Fruit fly (Drosophila melanogaster) whole organism, embryonic: ENCODE data around the gene neb.
A peak's percentile ranks its signal among the peaks of the same experiment; 100 is the strongest.

Experiments
- CG10366 ChIP-seq: fragments of 200-800 bp; sonication (Bioruptor generic); IDR thresholded peaks from 2 replicates; pipeline ENCODE4 v1.3.6; 2022; ENCODE audit warnings: missing biosample characterization, missing genetic modification characterization
- CG11398 ChIP-seq: fragments of 200-800 bp; sonication (Bioruptor generic); optimal IDR thresholded peaks from 2 replicates; lab custom pipeline; 2016; ENCODE audit warnings: missing biosample characterization, missing genetic modification characterization
- CG11560 ChIP-seq: fragments of 200-800 bp; sonication (Bioruptor generic); IDR thresholded peaks from 3 replicates; pipeline ENCODE4 v1.3.6; 2022; ENCODE audit warnings: missing biosample characterization, missing genetic modification characterization
- CG18011 ChIP-seq: fragments of 200-800 bp; sonication (Bioruptor generic); optimal IDR thresholded peaks from 2 replicates; lab custom pipeline; 2017; ENCODE audit warnings: missing biosample characterization, missing genetic modification characterization, mild to moderate bottlenecking, moderate library complexity, missing genotype
- CG30020 ChIP-seq: fragments of 200-800 bp; optimal IDR thresholded peaks from 2 replicates; lab custom pipeline; 2019; ENCODE audit warnings: missing biosample characterization, mild to moderate bottlenecking, missing genetic modification characterization, moderate library complexity
- CG30403 ChIP-seq: fragments of 200-800 bp; sonication (Bioruptor generic); optimal IDR thresholded peaks from 3 replicates; lab custom pipeline; 2016; ENCODE audit warnings: missing biosample characterization, missing genetic modification characterization
- CG3281 ChIP-seq: fragments of 200-800 bp; sonication (Bioruptor generic); optimal IDR thresholded peaks from 3 replicates; lab custom pipeline; 2017; ENCODE audit warnings: missing biosample characterization, mild to moderate bottlenecking, missing genetic modification characterization
- CoRest ChIP-seq: fragments of 200-800 bp; sonication (Bioruptor generic); optimal IDR thresholded peaks from 3 replicates; lab custom pipeline; 2018; ENCODE audit warnings: missing biosample characterization, mild to moderate bottlenecking, missing genetic modification characterization, moderate library complexity
- HLH3B ChIP-seq: fragments of 200-800 bp; sonication (Bioruptor generic); IDR thresholded peaks from 2 replicates; pipeline ENCODE4 v1.3.6; 2022; ENCODE audit warnings: missing biosample characterization, missing genetic modification characterization
- Sox102F ChIP-seq: fragments of 200-800 bp; sonication (Bioruptor generic); optimal IDR thresholded peaks from 2 replicates; lab custom pipeline; 2018; ENCODE audit warnings: missing biosample characterization, mild to moderate bottlenecking, missing genetic modification characterization, moderate library complexity
- abd-A ChIP-seq: fragments of 200-800 bp; sonication (Bioruptor generic); optimal IDR thresholded peaks from 3 replicates; lab custom pipeline; 2019; ENCODE audit warnings: missing biosample characterization, mild to moderate bottlenecking, missing genetic modification characterization, moderate library complexity
- chif ChIP-seq, 2 experiments: fragments of 200-800 bp; sonication (Bioruptor generic); optimal IDR thresholded peaks; 3 replicates each; lab custom pipeline; 2016; ENCODE audit warnings: missing biosample characterization in 2 of 2, missing genetic modification characterization in 2 of 2
- nerfin-2 ChIP-seq: fragments of 200-800 bp; sonication (Bioruptor generic); IDR thresholded peaks from 2 replicates; pipeline ENCODE4 v1.3.6; 2022; ENCODE audit warnings: missing biosample characterization, missing genetic modification characterization; ENCODE audit not compliant: partially characterized antibody
- sens-2 ChIP-seq: fragments of 200-800 bp; sonication (Bioruptor generic); IDR thresholded peaks from 2 replicates; pipeline ENCODE4 v1.3.6; 2022; ENCODE audit warnings: missing biosample characterization, missing genetic modification characterization

dm6 chr2L:20091094-20091679 lies 15.6 kb downstream of the neb start, which contains the start of the genes CG10747 and Pyroxd1:
- TF ChIP-seq CG10366 (GFP tag; lab: Robert Waterston, UW): peak; percentile 95
- TF ChIP-seq CG30020: peak; percentile 85
- TF ChIP-seq HLH3B (GFP tag; lab: Robert Waterston, UW): peak; percentile 93
- peak; percentile 99 for TF ChIP-seq CoRest
- peak; percentile 87 for TF ChIP-seq CG11398 (GFP tag; lab: Kevin White, UChicago)
- peak; percentile 81 for TF ChIP-seq sens-2
- TF ChIP-seq nerfin-2 (GFP tag; lab: Robert Waterston, UW): no peak
- TF ChIP-seq chif (GFP tag; optimal IDR thresholded peaks at IDR 0.05; lab: Kevin White, UChicago): peak; percentile 91 to 96
- peak; percentile 97 for TF ChIP-seq CG3281
- TF ChIP-seq CG11560 (tag; lab: Robert Waterston, UW): peak; percentile 90
- no peak for TF ChIP-seq abd-A (tag; lab: Kevin White, UChicago)
- TF ChIP-seq CG30403 (GFP tag; lab: Kevin White, UChicago): peak; percentile 99
- peak; percentile 89 for TF ChIP-seq CG18011 (GFP tag; lab: Kevin White, UChicago)
- peak; percentile 97 for TF ChIP-seq Sox102F (GFP tag; lab: Kevin White, UChicago)
